Worm (Caenorhabditis elegans) whole organism, L1 larva: Measurements from ENCODE around the gene xbx-1.

ENCODE experiments used
- C16A3.4 ChIP-seq: fragments of 150-350 bp; optimal IDR thresholded peaks from 2 replicates; lab custom pipeline; 2014; ENCODE audit warnings: missing biosample characterization, missing genetic modification characterization
- aha-1 ChIP-seq: fragments of 150-350 bp; optimal IDR thresholded peaks from 2 replicates; lab custom pipeline; 2014; ENCODE audit warnings: missing biosample characterization, missing genetic modification characterization
- aly-2 ChIP-seq: fragments of 150-350 bp; optimal IDR thresholded peaks from 2 replicates; lab custom pipeline; 2014; ENCODE audit warnings: missing biosample characterization, missing genetic modification characterization
- ceh-88 ChIP-seq: fragments of 200-800 bp; sonication (Bioruptor generic); IDR thresholded peaks from 2 replicates; pipeline ENCODE4 v1.3.6; 2022; ENCODE audit warnings: missing genetic modification characterization, missing compliant biosample characterization
- ces-1 ChIP-seq: fragments of 150-350 bp; optimal IDR thresholded peaks from 2 replicates; lab custom pipeline; 2014; ENCODE audit warnings: missing biosample characterization, missing genetic modification reagents, missing genetic modification characterization
- dsc-1 ChIP-seq: sonication (generic microtip); optimal IDR thresholded peaks from 2 replicates; lab custom pipeline; 2016; ENCODE audit warnings: mild to moderate bottlenecking, missing genetic modification characterization, missing compliant biosample characterization
- efl-1 ChIP-seq, 4 experiments: fragments of 150-350 bp; optimal IDR thresholded peaks in 3 of 4; peaks in 1 of 4; 1 replicate in 1 of 4; 2 replicates in 3 of 4; lab custom pipeline; 2014; ENCODE audit warnings: missing biosample characterization in 2 of 4, missing genetic modification characterization in 2 of 4, missing genetic modification reagents in 2 of 4
- egl-13 ChIP-seq: sonication (generic microtip); optimal IDR thresholded peaks from 2 replicates; lab custom pipeline; 2016; ENCODE audit warnings: missing genotype, missing genetic modification reagents, missing genetic modification characterization, missing compliant biosample characterization
- elt-2 ChIP-seq: sonication (generic microtip); optimal IDR thresholded peaks from 2 replicates; lab custom pipeline; 2016; ENCODE audit warnings: missing genetic modification characterization, mild to moderate bottlenecking, inconsistent platforms, missing compliant biosample characterization, missing genetic modification reagents
- elt-3 ChIP-seq, 6 experiments: fragments of 150-350 bp in 1 of 6; sonication (generic microtip); optimal IDR thresholded peaks; 2 replicates each; lab custom pipeline; 2017 to 2018; ENCODE audit warnings: missing biosample characterization in 6 of 6, missing genetic modification characterization in 6 of 6, inconsistent platforms in 1 of 6
- ets-5 ChIP-seq: fragments of 200-800 bp; sonication (Bioruptor generic); IDR thresholded peaks from 2 replicates; pipeline ENCODE4 v1.3.6; 2022; ENCODE audit warnings: missing genetic modification characterization, missing compliant biosample characterization
- fkh-4 ChIP-seq: sonication (generic microtip); optimal IDR thresholded peaks from 2 replicates; lab custom pipeline; 2016; ENCODE audit warnings: missing compliant biosample characterization, missing genetic modification characterization, borderline replicate concordance
- fkh-8 ChIP-seq: sonication (generic microtip); optimal IDR thresholded peaks from 2 replicates; lab custom pipeline; 2016; ENCODE audit warnings: mild to moderate bottlenecking, missing genetic modification characterization, missing compliant biosample characterization
- grh-1 ChIP-seq: fragments of 200-800 bp; sonication (Bioruptor generic); IDR thresholded peaks from 2 replicates; pipeline ENCODE4 v1.3.6; 2022; ENCODE audit warnings: missing genetic modification reagents, missing genetic modification characterization, missing compliant biosample characterization
- hlh-4 ChIP-seq: sonication (generic microtip); optimal IDR thresholded peaks from 2 replicates; lab custom pipeline; 2016; ENCODE audit warnings: mild to moderate bottlenecking, missing genetic modification characterization, missing compliant biosample characterization
- jun-1 ChIP-seq: fragments of 150-350 bp; optimal IDR thresholded peaks from 2 replicates; lab custom pipeline; 2014; ENCODE audit warnings: missing biosample characterization, missing genetic modification reagents, missing genetic modification characterization
- lin-14 ChIP-seq: fragments of 200-800 bp; sonication (Bioruptor generic); optimal IDR thresholded peaks from 2 replicates; lab custom pipeline; 2018; ENCODE audit warnings: mild to moderate bottlenecking, missing genetic modification characterization, moderate library complexity, missing compliant biosample characterization
- lin-15B ChIP-seq: fragments of 150-350 bp; sonication (generic microtip); optimal IDR thresholded peaks from 3 replicates; lab custom pipeline; 2014; ENCODE audit warnings: missing biosample characterization, missing genetic modification characterization
- lin-35 ChIP-seq, 2 experiments: fragments of 150-350 bp; optimal IDR thresholded peaks; 2 replicates each; lab custom pipeline; 2014; ENCODE audit warnings: missing biosample characterization in 2 of 2, missing genetic modification characterization in 2 of 2, missing genetic modification reagents in 2 of 2
- lir-3 ChIP-seq: sonication (generic microtip); optimal IDR thresholded peaks from 2 replicates; lab custom pipeline; 2016; ENCODE audit warnings: mild to moderate bottlenecking, missing genetic modification characterization, moderate library complexity, missing compliant biosample characterization; ENCODE audit not compliant: poor library complexity
- mef-2 ChIP-seq: fragments of 150-350 bp; optimal IDR thresholded peaks from 2 replicates; lab custom pipeline; 2014; ENCODE audit warnings: missing biosample characterization, missing genetic modification characterization
- mep-1 ChIP-seq: fragments of 150-350 bp; optimal IDR thresholded peaks from 2 replicates; lab custom pipeline; 2014; ENCODE audit warnings: missing biosample characterization, missing genetic modification characterization
- nhr-19 ChIP-seq: fragments of 200-800 bp; sonication (Bioruptor generic); conservative IDR thresholded peaks from 2 replicates; pipeline ENCODE4 v1.3.6; 2022; ENCODE audit warnings: missing genetic modification characterization, missing compliant biosample characterization
- nhr-28 ChIP-seq: fragments of 150-350 bp; optimal IDR thresholded peaks from 2 replicates; lab custom pipeline; 2014; ENCODE audit warnings: missing biosample characterization, missing genetic modification characterization
- nhr-47 ChIP-seq: sonication (generic microtip); optimal IDR thresholded peaks from 2 replicates; lab custom pipeline; 2016; ENCODE audit warnings: mild to moderate bottlenecking, missing genetic modification characterization, moderate library complexity, missing compliant biosample characterization
- nhr-71 ChIP-seq: sonication (generic microtip); optimal IDR thresholded peaks from 2 replicates; lab custom pipeline; 2016; ENCODE audit warnings: mild to moderate bottlenecking, missing genetic modification characterization, moderate library complexity, missing compliant biosample characterization
- nhr-85 ChIP-seq: sonication (generic microtip); peaks from one replicate; lab custom pipeline; 2016; ENCODE audit warnings: missing genetic modification characterization, inconsistent platforms, missing compliant biosample characterization
- pag-3 ChIP-seq: sonication (generic microtip); optimal IDR thresholded peaks from 2 replicates; lab custom pipeline; 2017; ENCODE audit warnings: missing genetic modification characterization, mild to moderate bottlenecking, missing compliant biosample characterization, antibody characterized with exemption, borderline replicate concordance; ENCODE audit not compliant: insufficient read depth
- rnt-1 ChIP-seq: sonication (generic microtip); optimal IDR thresholded peaks from 2 replicates; lab custom pipeline; 2016; ENCODE audit warnings: mild to moderate bottlenecking, missing genetic modification characterization, moderate library complexity, missing compliant biosample characterization
- snpc-4 ChIP-seq: fragments of 150-350 bp; optimal IDR thresholded peaks from 2 replicates; lab custom pipeline; 2014; ENCODE audit warnings: missing biosample characterization, missing genetic modification characterization
- snu-23 ChIP-seq: sonication (generic microtip); optimal IDR thresholded peaks from 2 replicates; lab custom pipeline; 2016; ENCODE audit warnings: missing genetic modification characterization, missing compliant biosample characterization
- sptf-1 ChIP-seq: fragments of 150-350 bp; optimal IDR thresholded peaks from 2 replicates; lab custom pipeline; 2014; ENCODE audit warnings: missing biosample characterization, missing genetic modification characterization
- swsn-7 ChIP-seq: sonication (generic microtip); optimal IDR thresholded peaks from 2 replicates; lab custom pipeline; 2016; ENCODE audit warnings: missing genetic modification characterization, missing compliant biosample characterization
- tlp-1 ChIP-seq: fragments of 150-350 bp; optimal IDR thresholded peaks from 2 replicates; lab custom pipeline; 2014; ENCODE audit warnings: missing biosample characterization, missing genetic modification characterization
- unc-130 ChIP-seq: fragments of 150-350 bp; optimal IDR thresholded peaks from 2 replicates; lab custom pipeline; 2017; ENCODE audit warnings: missing biosample characterization, missing genetic modification characterization, inconsistent platforms
- unc-62 ChIP-seq: fragments of 150-350 bp; optimal IDR thresholded peaks from 2 replicates; lab custom pipeline; 2014; ENCODE audit warnings: missing biosample characterization, missing genetic modification reagents, missing genetic modification characterization
- unc-86 ChIP-seq: sonication (generic microtip); optimal IDR thresholded peaks from 2 replicates; lab custom pipeline; 2016; ENCODE audit warnings: missing genetic modification characterization, missing compliant biosample characterization
- zag-1 ChIP-seq: fragments of 150-350 bp; optimal IDR thresholded peaks from 2 replicates; lab custom pipeline; 2014; ENCODE audit warnings: missing biosample characterization, missing genetic modification characterization
- ztf-11 ChIP-seq, 2 experiments: sonication (generic microtip); optimal IDR thresholded peaks; 2 replicates each; lab custom pipeline; 2016 to 2017; ENCODE audit warnings: missing genetic modification characterization in 2 of 2, missing biosample characterization in 1 of 2, missing compliant biosample characterization in 1 of 2

The xbx-1 gene

DNA sequence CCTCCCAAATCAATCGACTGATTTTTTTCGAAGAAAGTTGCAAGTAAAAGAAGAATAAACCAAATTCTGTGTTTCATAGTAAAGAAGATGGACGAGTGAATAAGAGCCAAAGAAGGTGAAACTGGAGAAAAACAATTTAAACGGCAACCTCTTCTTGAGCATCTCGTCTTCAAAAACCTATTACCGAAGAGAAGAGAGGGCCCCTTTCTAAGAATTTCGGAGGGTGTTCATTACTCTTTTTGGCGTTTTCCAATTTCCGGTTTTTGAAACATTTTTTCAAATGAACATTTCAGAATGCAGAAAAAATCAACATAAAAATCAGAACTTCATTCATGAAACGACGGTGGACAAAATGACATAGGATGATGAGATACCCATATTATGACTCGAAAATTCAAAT lies 31.5 kb downstream of the xbx-1 start, which contains the start of gene nmr-2:
Gene nmr-2 (minus strand): TSS at position 101 of the 400 bp plus-strand sequence.
- TF ChIP-seq lin-35 (GFP tag; optimal IDR thresholded peaks at IDR 0.05; lab: Kevin White, UChicago) = no peak
- no peak for TF ChIP-seq unc-130
- TF ChIP-seq elt-3 (tag; optimal IDR thresholded peaks at IDR 0.05; lab: Kevin White, UChicago) = no peak
- TF ChIP-seq C16A3.4 (tag; lab: Kevin White, UChicago) = no peak
- TF ChIP-seq unc-86 (tag; lab: Kevin White, UChicago) = no peak
- TF ChIP-seq, all 84 proteins: peak for 0

DNA sequence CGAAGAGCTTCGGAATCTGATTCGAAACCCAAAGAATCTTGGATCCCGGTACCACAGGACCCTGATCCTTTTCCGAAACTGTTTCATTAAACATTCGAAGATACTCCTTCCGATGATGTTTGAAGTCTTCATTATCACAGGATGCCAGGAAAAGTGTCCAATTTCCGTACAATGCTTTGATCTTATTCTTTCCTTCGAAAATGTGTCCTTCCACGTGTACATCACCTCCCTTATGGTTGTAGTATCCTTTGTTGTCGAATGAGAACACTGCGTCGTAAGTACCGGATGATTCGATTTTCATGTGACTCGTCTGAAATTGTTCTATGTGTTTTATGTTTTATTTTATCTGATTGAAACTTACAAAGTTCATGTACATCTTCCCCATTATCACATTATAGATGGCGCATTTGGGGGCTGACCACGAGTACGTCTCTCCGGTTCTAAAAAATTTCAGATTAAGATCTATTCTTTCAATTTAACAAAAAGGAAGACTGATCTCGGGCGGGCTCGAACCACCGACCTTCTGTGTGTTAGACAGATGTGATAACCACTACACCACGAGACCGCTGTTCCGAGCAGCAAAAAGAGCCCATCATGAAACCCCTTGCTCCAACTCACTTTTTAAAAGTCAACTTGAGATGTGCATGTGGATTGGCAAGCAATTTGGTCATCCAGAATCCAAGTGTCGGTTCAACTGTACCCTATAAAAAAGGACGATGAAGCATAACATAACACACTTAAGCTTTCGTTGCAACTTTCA lies 32.7 kb downstream of the xbx-1 start:
- TF ChIP-seq tlp-1 (tag; lab: Kevin White, UChicago) = no peak
- TF ChIP-seq mep-1 = no peak
- peak; percentile 29 for TF ChIP-seq snu-23 (GFP tag; lab: Kevin White, UChicago)
- TF ChIP-seq lin-35 (GFP tag; optimal IDR thresholded peaks at IDR 0.05; lab: Kevin White, UChicago) = peak in 1 of 2 experiments; percentile 18
- TF ChIP-seq rnt-1 = peak; percentile 70
- TF ChIP-seq fkh-8 (tag; lab: Kevin White, UChicago) = no peak
- TF ChIP-seq zag-1 = no peak
- TF ChIP-seq nhr-71 (tag; lab: Kevin White, UChicago) = peak; percentile 36
- TF ChIP-seq grh-1 (GFP tag; lab: Robert Waterston, UW) = no peak
- TF ChIP-seq nhr-19 (GFP tag; lab: Robert Waterston, UW) = no peak; the same call in 1 of the 2 replicates
- no peak for TF ChIP-seq hlh-4 (tag; lab: Kevin White, UChicago)
- peak; percentile 67 for TF ChIP-seq nhr-85
- no peak for TF ChIP-seq aly-2 (tag; lab: Kevin White, UChicago)
- TF ChIP-seq C16A3.4 (tag; lab: Kevin White, UChicago) = no peak
- no peak for TF ChIP-seq pag-3
- TF ChIP-seq mef-2 (tag; lab: Kevin White, UChicago) = no peak
- TF ChIP-seq egl-13 (tag; lab: Kevin White, UChicago) = no peak
- TF ChIP-seq ets-5 = no peak
- TF ChIP-seq lir-3 (tag; lab: Kevin White, UChicago) = no peak
- TF ChIP-seq jun-1 (tag; lab: Kevin White, UChicago) = no peak
- TF ChIP-seq ces-1 (GFP tag; lab: Kevin White, UChicago) = no peak
- TF ChIP-seq aha-1 = no peak
- no peak for TF ChIP-seq unc-62 (GFP tag; lab: Kevin White, UChicago)
- no peak for TF ChIP-seq ceh-88 (GFP tag; lab: Robert Waterston, UW)
- no peak for TF ChIP-seq lin-15B (tag; lab: Kevin White, UChicago)
- no peak for TF ChIP-seq nhr-28
- peak; percentile 24 for TF ChIP-seq dsc-1 (tag; lab: Kevin White, UChicago)
- no peak for TF ChIP-seq elt-2 (tag; lab: Kevin White, UChicago)
- peak; percentile 20 for TF ChIP-seq lin-14 (GFP tag; lab: Kevin White, UChicago)
- no peak for TF ChIP-seq snpc-4
- TF ChIP-seq nhr-47 (tag; lab: Kevin White, UChicago) = peak; percentile 12
- TF ChIP-seq unc-130 = no peak
- no peak for TF ChIP-seq fkh-4
- TF ChIP-seq swsn-7 (tag; lab: Kevin White, UChicago) = no peak
- TF ChIP-seq efl-1 (optimal IDR thresholded peaks at IDR 0.05; lab: Kevin White, UChicago) = peak in 1 of 2 experiments; percentile 15
- peak in 1 of 2 experiments; percentile 84 for TF ChIP-seq efl-1 (GFP tag; optimal IDR thresholded peaks at IDR 0.05 in 1 of 2; lab: Kevin White, UChicago)
- no peak for TF ChIP-seq ztf-11 (tag; optimal IDR thresholded peaks at IDR 0.05; lab: Kevin White, UChicago)
- TF ChIP-seq sptf-1 (tag; lab: Kevin White, UChicago) = no peak
- TF ChIP-seq, all 84 proteins: peak for 9
